Fruit fly (Drosophila melanogaster) whole organism, wandering third instar larva: ENCODE results near the gene twin.

Experiments
- Abd-B ChIP-seq: fragments of >200 bp; optimal IDR thresholded peaks from 2 replicates; lab custom pipeline; 2017; ENCODE audit warnings: missing biosample characterization, missing genetic modification characterization
- CG32264 ChIP-seq: fragments of 200-800 bp; sonication (Bioruptor generic); optimal IDR thresholded peaks from 2 replicates; lab custom pipeline; 2016; ENCODE audit warnings: missing biosample characterization, missing genetic modification characterization
- CG9705 ChIP-seq: fragments of 200-800 bp; sonication (Bioruptor generic); optimal IDR thresholded peaks from 2 replicates; lab custom pipeline; 2018; ENCODE audit warnings: missing biosample characterization, mild to moderate bottlenecking, missing genetic modification characterization
- CrebA ChIP-seq: fragments of 200-800 bp; sonication (Bioruptor generic); optimal IDR thresholded peaks from 2 replicates; lab custom pipeline; 2016; ENCODE audit warnings: missing biosample characterization, mild to moderate bottlenecking, missing genetic modification characterization, borderline replicate concordance
- Dfd ChIP-seq: fragments of >200 bp; optimal IDR thresholded peaks from 2 replicates; lab custom pipeline; 2017; ENCODE audit warnings: missing biosample characterization, missing genetic modification characterization
- Dif ChIP-seq: fragments of 200-275, 200-300 bp; sonication (Bioruptor generic); optimal IDR thresholded peaks from 2 replicates; lab custom pipeline; 2018; ENCODE audit warnings: missing biosample characterization, missing genetic modification characterization; ENCODE audit not compliant: partially characterized antibody
- HLH106 ChIP-seq: fragments of 200-800 bp; optimal IDR thresholded peaks from 3 replicates; lab custom pipeline; 2019; ENCODE audit warnings: missing biosample characterization, mild to moderate bottlenecking, missing genetic modification characterization, moderate library complexity
- Hnf4 ChIP-seq: fragments of 200-800 bp; sonication (Bioruptor generic); optimal IDR thresholded peaks from 2 replicates; lab custom pipeline; 2016; ENCODE audit warnings: missing biosample characterization, mild to moderate bottlenecking, missing genetic modification characterization
- Hr83 ChIP-seq: fragments of 200-300 bp; sonication (Bioruptor generic); optimal IDR thresholded peaks from 2 replicates; lab custom pipeline; 2016; ENCODE audit warnings: missing biosample characterization, mild to moderate bottlenecking, missing genetic modification characterization, moderate library complexity; ENCODE audit not compliant: poor library complexity, severe bottlenecking
- Jra ChIP-seq: sonication (Bioruptor generic); optimal IDR thresholded peaks from 2 replicates; lab custom pipeline; 2016; ENCODE audit warnings: missing biosample characterization, missing genetic modification characterization
- Mio ChIP-seq: sonication (Bioruptor generic); optimal IDR thresholded peaks from 2 replicates; lab custom pipeline; 2016; ENCODE audit warnings: missing biosample characterization, missing genetic modification characterization
- Myc ChIP-seq: fragments of >200 bp; optimal IDR thresholded peaks from 2 replicates; lab custom pipeline; 2017
- N ChIP-seq: fragments of >200 bp; optimal IDR thresholded peaks from 2 replicates; lab custom pipeline; 2018; ENCODE audit warnings: missing biosample characterization, missing external identifiers, missing genetic modification characterization
- OdsH ChIP-seq: fragments of 200-800 bp; sonication (Bioruptor generic); optimal IDR thresholded peaks from 2 replicates; lab custom pipeline; 2016; ENCODE audit warnings: missing biosample characterization, mild to moderate bottlenecking, missing genetic modification characterization
- Rel ChIP-seq, 2 experiments: fragments of 200-800 bp; sonication (Bioruptor generic) in 1 of 2; optimal IDR thresholded peaks; 2 replicates in 1 of 2; 3 replicates in 1 of 2; lab custom pipeline; 2016 to 2019; ENCODE audit warnings: mild to moderate bottlenecking in 2 of 2, missing biosample characterization in 2 of 2, missing genetic modification characterization in 2 of 2, moderate library complexity in 1 of 2
- Sp1 ChIP-seq: fragments of 200-800 bp; sonication (Bioruptor generic); optimal IDR thresholded peaks from 3 replicates; lab custom pipeline; 2019; ENCODE audit warnings: missing biosample characterization, mild to moderate bottlenecking, missing genetic modification characterization, moderate library complexity
- Vsx2 ChIP-seq: fragments of 200-300, 225-300 bp; sonication (Bioruptor generic); optimal IDR thresholded peaks from 2 replicates; lab custom pipeline; 2018; ENCODE audit warnings: missing biosample characterization, missing genetic modification characterization; ENCODE audit not compliant: partially characterized antibody
- br ChIP-seq: fragments of 200-800 bp; sonication (Bioruptor generic); optimal IDR thresholded peaks from 2 replicates; lab custom pipeline; 2016; ENCODE audit warnings: missing biosample characterization, missing genetic modification characterization
- brk ChIP-seq: fragments of 200-800 bp; sonication (Bioruptor generic); optimal IDR thresholded peaks from 2 replicates; lab custom pipeline; 2016; ENCODE audit warnings: missing biosample characterization, mild to moderate bottlenecking, missing genetic modification characterization
- dl ChIP-seq, 2 experiments: fragments of 175-275, 200-275 bp in 1 of 2; fragments of 200-275 bp in 1 of 2; sonication (Bioruptor generic); optimal IDR thresholded peaks; lab custom pipeline; 2018; ENCODE audit warnings: mild to moderate bottlenecking in 2 of 2, missing biosample characterization in 2 of 2, missing genetic modification characterization in 2 of 2, moderate library complexity in 2 of 2; ENCODE audit not compliant: partially characterized antibody in 2 of 2, insufficient read depth in 1 of 2
- dmrt93B ChIP-seq: fragments of 200-800 bp; sonication (Bioruptor generic); optimal IDR thresholded peaks from 2 replicates; lab custom pipeline; 2018; ENCODE audit warnings: missing biosample characterization, mild to moderate bottlenecking, missing genetic modification characterization
- dsf ChIP-seq: sonication (Bioruptor generic); optimal IDR thresholded peaks from 2 replicates; lab custom pipeline; 2016; ENCODE audit warnings: missing biosample characterization, missing genetic modification characterization, borderline replicate concordance
- ey ChIP-seq: fragments of 200-800 bp; sonication (Bioruptor generic); optimal IDR thresholded peaks from 2 replicates; lab custom pipeline; 2016; ENCODE audit warnings: missing biosample characterization, missing genetic modification characterization
- foxo ChIP-seq, 2 experiments: fragments of 200-800 bp; sonication (Bioruptor generic); optimal IDR thresholded peaks; 2 replicates in 1 of 2; 3 replicates in 1 of 2; lab custom pipeline; 2016 to 2017; ENCODE audit warnings: missing biosample characterization in 2 of 2, missing genetic modification characterization in 2 of 2
- fru ChIP-seq: fragments of 200-800 bp; sonication (Bioruptor generic); optimal IDR thresholded peaks from 3 replicates; lab custom pipeline; 2016; ENCODE audit warnings: missing biosample characterization, mild to moderate bottlenecking, missing genetic modification characterization
- h ChIP-seq: fragments of 200-800 bp; sonication (Bioruptor generic); optimal IDR thresholded peaks from 3 replicates; lab custom pipeline; 2016; ENCODE audit warnings: missing biosample characterization, mild to moderate bottlenecking, missing genetic modification characterization
- jim ChIP-seq: fragments of 175-275, 200-325 bp; sonication (Bioruptor generic); optimal IDR thresholded peaks from 2 replicates; lab custom pipeline; 2016; ENCODE audit warnings: missing biosample characterization, mild to moderate bottlenecking, missing genetic modification characterization
- lola ChIP-seq: fragments of >200 bp; optimal IDR thresholded peaks from 2 replicates; lab custom pipeline; 2017; ENCODE audit warnings: missing biosample characterization, missing genetic modification characterization
- pan ChIP-seq: fragments of >200 bp; optimal IDR thresholded peaks from 2 replicates; lab custom pipeline; 2017
- psq ChIP-seq: fragments of 200-800 bp; sonication (Bioruptor generic); optimal IDR thresholded peaks from 3 replicates; lab custom pipeline; 2017; ENCODE audit warnings: missing biosample characterization, mild to moderate bottlenecking, missing genetic modification characterization, moderate library complexity
- rgr ChIP-seq: fragments of 200-800 bp; sonication (Bioruptor generic); optimal IDR thresholded peaks from 3 replicates; lab custom pipeline; 2016; ENCODE audit warnings: missing biosample characterization, mild to moderate bottlenecking, missing genetic modification characterization
- sage ChIP-seq: fragments of 200-800 bp; sonication (Bioruptor generic); optimal IDR thresholded peaks from 2 replicates; lab custom pipeline; 2016; ENCODE audit warnings: missing biosample characterization, mild to moderate bottlenecking, missing genetic modification characterization
- tai ChIP-seq: sonication (Bioruptor generic); optimal IDR thresholded peaks from 2 replicates; lab custom pipeline; 2016; ENCODE audit warnings: missing biosample characterization, missing genetic modification characterization
- usp ChIP-seq: fragments of >200 bp; optimal IDR thresholded peaks from 2 replicates; lab custom pipeline; 2017; ENCODE audit warnings: missing biosample characterization, missing genetic modification characterization
- woc ChIP-seq: sonication (Bioruptor generic); optimal IDR thresholded peaks from 2 replicates; lab custom pipeline; 2016; ENCODE audit warnings: missing biosample characterization, mild to moderate bottlenecking, missing genetic modification characterization

The twin gene

dm6 chr3R:24270578-24270977 is 48.8 kb upstream of the twin start:
- TF ChIP-seq woc (GFP tag; lab: Kevin White, UChicago) (no peak), tai (no peak), Dfd (GFP tag; lab: Kevin White, UChicago) (no peak), foxo (GFP tag; optimal IDR thresholded peaks at IDR 0.05; lab: Kevin White, UChicago) (no peak)

- TF ChIP-seq CrebA, result no peak
- TF ChIP-seq Sp1 (GFP tag; lab: Kevin White, UChicago), result no peak
- TF ChIP-seq psq, result no peak
- TF ChIP-seq CG9705, result no peak
- no peak for TF ChIP-seq Rel (GFP tag; optimal IDR thresholded peaks at IDR 0.05; lab: Kevin White, UChicago)
- no peak for TF ChIP-seq Rel (tag; optimal IDR thresholded peaks at IDR 0.05; lab: Kevin White, UChicago)
- no peak for TF ChIP-seq N (GFP tag; lab: Kevin White, UChicago)
- no peak for TF ChIP-seq OdsH (GFP tag; lab: Kevin White, UChicago)
- no peak for TF ChIP-seq ey (GFP tag; lab: Kevin White, UChicago)
- TF ChIP-seq HLH106 (tag; lab: Kevin White, UChicago), result no peak
- TF ChIP-seq dsf, result no peak
- no peak for TF ChIP-seq Mio (GFP tag; lab: Kevin White, UChicago)
- TF ChIP-seq Myc (lab: Kevin White, UChicago), result no peak
- TF ChIP-seq CG32264 (GFP tag; lab: Kevin White, UChicago), result no peak
- TF ChIP-seq dl (GFP tag; optimal IDR thresholded peaks at IDR 0.05; lab: Kevin White, UChicago; ENCODE audit: insufficient read depth in 1 of 2, partially characterized antibody in 2 of 2), result no peak
- TF ChIP-seq rgr (GFP tag; lab: Kevin White, UChicago), result no peak
- TF ChIP-seq h (GFP tag; lab: Kevin White, UChicago), result no peak
- TF ChIP-seq fru (GFP tag; lab: Kevin White, UChicago), result no peak
- TF ChIP-seq br (GFP tag; lab: Kevin White, UChicago), result no peak
- no peak for TF ChIP-seq Vsx2 (GFP tag; lab: Kevin White, UChicago)
- no peak for TF ChIP-seq woc (GFP tag; lab: Kevin White, UChicago)
Measured at dm6 chr3R:24270034-24270433, 48.3 kb upstream of the twin start.

dm6 chr3R:24268293-24268692 is 46.5 kb upstream of the twin start:
- TF ChIP-seq Rel (GFP tag; optimal IDR thresholded peaks at IDR 0.05; lab: Kevin White, UChicago), result no peak
- peak; percentile 85 for TF ChIP-seq Rel (tag; optimal IDR thresholded peaks at IDR 0.05; lab: Kevin White, UChicago)
- TF ChIP-seq Dfd (GFP tag; lab: Kevin White, UChicago), result no peak

- TF ChIP-seq Abd-B (GFP tag; lab: Kevin White, UChicago) (no peak), Sp1 (GFP tag; lab: Kevin White, UChicago) (no peak), usp (GFP tag; lab: Kevin White, UChicago) (no peak), dl (GFP tag; optimal IDR thresholded peaks at IDR 0.05; lab: Kevin White, UChicago; ENCODE audit: insufficient read depth in 1 of 2, partially characterized antibody in 2 of 2) (no peak), Myc (lab: Kevin White, UChicago) (no peak), woc (GFP tag; lab: Kevin White, UChicago) (no peak), Dif (GFP tag; lab: Kevin White, UChicago) (no peak), CG9705 (no peak), HLH106 (tag; lab: Kevin White, UChicago) (no peak), tai (no peak), jim (GFP tag; lab: Kevin White, UChicago) (no peak), Hr83 (GFP tag; lab: Kevin White, UChicago) (no peak), Rel (GFP tag; optimal IDR thresholded peaks at IDR 0.05; lab: Kevin White, UChicago) (no peak), Rel (tag; optimal IDR thresholded peaks at IDR 0.05; lab: Kevin White, UChicago) (no peak)
Measured at dm6 chr3R:24267580-24268202, 45.9 kb upstream of the twin start.

- TF ChIP-seq brk (GFP tag; lab: Kevin White, UChicago), result peak; percentile 49
- no peak for TF ChIP-seq Mio (GFP tag; lab: Kevin White, UChicago)
- TF ChIP-seq br (GFP tag; lab: Kevin White, UChicago), result peak; percentile 80
- peak; percentile 83 for TF ChIP-seq fru (GFP tag; lab: Kevin White, UChicago)
- TF ChIP-seq Sp1 (GFP tag; lab: Kevin White, UChicago), result peak; percentile 92
- no peak for TF ChIP-seq N (GFP tag; lab: Kevin White, UChicago)
- TF ChIP-seq OdsH (GFP tag; lab: Kevin White, UChicago), result peak; percentile 87
- TF ChIP-seq Dfd (GFP tag; lab: Kevin White, UChicago), result no peak
- no peak for TF ChIP-seq lola (GFP tag; lab: Kevin White, UChicago)
- no peak for TF ChIP-seq CrebA
- peak; percentile 77 for TF ChIP-seq Dif (GFP tag; lab: Kevin White, UChicago)
- no peak for TF ChIP-seq Abd-B (GFP tag; lab: Kevin White, UChicago)
- TF ChIP-seq Hr83 (GFP tag; lab: Kevin White, UChicago), result peak; percentile 30
- peak; percentile 25 for TF ChIP-seq Hnf4 (GFP tag; lab: Kevin White, UChicago)
- TF ChIP-seq Jra (GFP tag; lab: Kevin White, UChicago), result peak; percentile 47
- no peak for TF ChIP-seq dsf
- TF ChIP-seq sage (GFP tag; lab: Kevin White, UChicago), result peak; percentile 43
- no peak for TF ChIP-seq jim (GFP tag; lab: Kevin White, UChicago)
- TF ChIP-seq CG9705, result peak; percentile 82
- peak; percentile 77 for TF ChIP-seq dmrt93B (GFP tag; lab: Kevin White, UChicago)
- TF ChIP-seq rgr (GFP tag; lab: Kevin White, UChicago), result peak; percentile 74
- peak; percentile 81 for TF ChIP-seq woc (GFP tag; lab: Kevin White, UChicago)
- no peak for TF ChIP-seq pan (lab: Kevin White, UChicago)
Measured at dm6 chr3R:24266786-24267579, 45.2 kb upstream of the twin start.
